Worm (Caenorhabditis elegans) whole organism, L1 larva: ENCODE results near the gene aman-1.

ENCODE experiments used
- ceh-82 ChIP-seq, 3 experiments: fragments of 150-350 bp in 1 of 3; sonication (generic microtip) in 2 of 3; optimal IDR thresholded peaks; 2 replicates each; lab custom pipeline; 2014 to 2017; ENCODE audit warnings: missing biosample characterization in 3 of 3, missing genetic modification characterization in 3 of 3
- nhr-28 ChIP-seq: fragments of 150-350 bp; optimal IDR thresholded peaks from 2 replicates; lab custom pipeline; 2014; ENCODE audit warnings: missing biosample characterization, missing genetic modification characterization
- nhr-90 ChIP-seq: sonication (generic microtip); optimal IDR thresholded peaks from 2 replicates; lab custom pipeline; 2016; ENCODE audit warnings: mild to moderate bottlenecking, missing genetic modification characterization, missing compliant biosample characterization; ENCODE audit not compliant: poor library complexity
- snu-23 ChIP-seq: sonication (generic microtip); optimal IDR thresholded peaks from 2 replicates; lab custom pipeline; 2016; ENCODE audit warnings: missing genetic modification characterization, missing compliant biosample characterization
- ztf-11 ChIP-seq, 2 experiments: sonication (generic microtip); optimal IDR thresholded peaks; 2 replicates each; lab custom pipeline; 2016 to 2017; ENCODE audit warnings: missing genetic modification characterization in 2 of 2, missing biosample characterization in 1 of 2, missing compliant biosample characterization in 1 of 2

DNA sequence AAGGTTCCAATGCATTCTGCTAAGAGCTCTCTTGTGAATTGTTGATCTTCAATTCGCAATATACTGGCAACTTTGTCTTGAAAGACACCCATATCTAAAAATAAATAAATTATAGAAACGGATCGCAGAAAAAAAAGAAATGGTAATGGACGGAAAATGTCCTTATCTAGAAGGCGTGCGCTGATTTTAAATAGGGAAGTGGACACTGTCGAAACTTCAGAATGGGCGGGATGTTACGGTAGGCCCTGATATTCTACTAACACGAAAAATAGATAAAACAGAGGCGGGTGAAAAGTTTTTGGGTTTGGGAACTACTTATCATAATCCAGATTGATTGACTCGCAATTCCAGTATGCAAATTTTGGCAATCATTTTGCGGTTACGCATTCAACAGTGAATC lies 28.0 kb upstream of the aman-1 start, which contains the start of gene aqp-8:
- TF ChIP-seq nhr-28 (no peak), ztf-11 (tag; optimal IDR thresholded peaks at IDR 0.05; lab: Kevin White, UChicago) (no peak), snu-23 (GFP tag; lab: Kevin White, UChicago) (no peak), nhr-90 (no peak), ceh-82 (tag; optimal IDR thresholded peaks at IDR 0.05; lab: Kevin White, UChicago) (no peak)
